Worm (Caenorhabditis elegans) whole organism, L3 larva: Measurements from ENCODE around the gene C35B1.5.

Experiments
- ama-1 ChIP-seq: fragments of 150-350 bp; optimal IDR thresholded peaks from 2 replicates; lab custom pipeline; 2018
- ceh-82 ChIP-seq: fragments of 150-350 bp; optimal IDR thresholded peaks from 2 replicates; lab custom pipeline; 2014; ENCODE audit warnings: missing biosample characterization, missing genetic modification characterization
- egl-27 ChIP-seq: sonication (generic microtip); optimal IDR thresholded peaks from 4 replicates; lab custom pipeline; 2017; ENCODE audit warnings: missing biosample characterization, missing genetic modification reagents, missing genetic modification characterization
- elt-3 ChIP-seq, 3 experiments: fragments of 150-350 bp in 1 of 3; sonication (generic microtip) in 2 of 3; optimal IDR thresholded peaks; 2 replicates in 2 of 3; 4 replicates in 1 of 3; lab custom pipeline; 2014 to 2017; ENCODE audit warnings: missing biosample characterization in 3 of 3, missing genetic modification characterization in 3 of 3
- nhr-11 ChIP-seq: fragments of 150-350 bp; optimal IDR thresholded peaks from 2 replicates; lab custom pipeline; 2014; ENCODE audit warnings: missing biosample characterization, missing genetic modification characterization
- snpc-4 ChIP-seq: fragments of 150-350 bp; optimal IDR thresholded peaks from 2 replicates; lab custom pipeline; 2014; ENCODE audit warnings: missing biosample characterization, missing genetic modification characterization

- no peak for TF ChIP-seq ceh-82 (tag; lab: Kevin White, UChicago)
- TF ChIP-seq egl-27, result no peak
- no peak for TF ChIP-seq elt-3 (tag; optimal IDR thresholded peaks at IDR 0.05; lab: Kevin White, UChicago)
- TF ChIP-seq ama-1 (lab: Kevin White, UChicago), result no peak
- no peak for TF ChIP-seq snpc-4 (tag; lab: Kevin White, UChicago)
- TF ChIP-seq nhr-11 (tag; lab: Kevin White, UChicago), result no peak
These were observed 12.0 kb downstream of the C35B1.5 start, which contains the start of gene pqn-75 for ce11 chrIV:4072027-4072426.
